Worm (Caenorhabditis elegans): ENCODE results near the gene srbc-60.

The srbc-60 gene

DNA sequence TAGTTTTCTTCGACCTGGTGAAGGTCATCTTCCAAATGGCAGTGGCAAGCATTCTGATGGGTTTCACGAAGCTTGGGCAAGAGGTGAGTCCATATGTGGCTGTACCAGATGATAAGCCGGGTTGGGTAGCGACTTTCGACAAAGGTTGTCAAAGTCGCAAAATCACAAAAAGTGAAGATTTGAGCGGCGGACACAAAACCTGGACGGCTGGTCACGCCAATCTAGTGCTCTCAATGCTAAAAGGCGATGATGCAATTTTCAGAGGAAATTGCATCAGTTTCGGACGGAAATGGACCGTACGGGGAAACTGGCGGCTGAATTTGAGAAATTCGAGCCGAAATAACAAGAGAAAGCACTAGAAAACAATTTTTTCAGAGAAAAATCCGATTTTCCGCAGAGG lies 17.1 kb downstream of the srbc-60 start:
- TF ChIP-seq snpc-4 (GFP tag; optimal IDR thresholded peaks at IDR 0.05) (no peak), snpc-4 (tag; optimal IDR thresholded peaks at IDR 0.05) (peak in 3 of 4 experiments; percentile 37 to 82 (median 78)), snpc-1.1 (tag; optimal IDR thresholded peaks at IDR 0.05; ENCODE audit: insufficient read depth) (peak; percentile 3), F49E8.2 (tag; optimal IDR thresholded peaks at IDR 0.05; ENCODE audit: insufficient read depth) (no peak), C17E4.6 (GFP tag; IDR thresholded peaks at IDR 0.05) (no peak)

DNA sequence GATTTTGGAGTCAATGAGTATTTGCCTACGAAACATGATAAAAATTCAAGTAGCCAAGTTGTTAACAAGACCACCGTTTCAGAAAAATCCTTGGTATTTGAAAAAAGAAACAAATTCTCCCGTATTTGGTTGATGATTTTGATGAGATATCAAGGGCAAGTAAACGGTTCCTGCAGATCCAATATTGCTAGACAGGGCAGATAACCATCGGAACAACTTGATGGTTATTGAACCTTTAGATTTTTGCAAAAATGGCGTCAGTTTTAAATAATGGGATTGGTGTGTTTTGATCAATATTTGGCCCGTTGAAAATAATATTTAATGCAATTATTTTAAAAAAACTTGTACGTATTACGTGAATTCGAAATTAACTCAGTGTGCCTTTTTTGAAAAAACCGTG lies 20.2 kb downstream of the srbc-60 start:
- TF ChIP-seq Y67H2A.10 (GFP tag; conservative IDR thresholded peaks at IDR 0.05): no peak
- TF ChIP-seq aptf-2 (GFP tag; conservative IDR thresholded peaks at IDR 0.05): no peak
- no peak for TF ChIP-seq mel-28 (tag; optimal IDR thresholded peaks at IDR 0.05; ENCODE audit: borderline replicate concordance)
- TF ChIP-seq attf-3 (GFP tag; conservative IDR thresholded peaks at IDR 0.05): no peak
- no peak for TF ChIP-seq F33H1.4 (GFP tag; IDR thresholded peaks at IDR 0.05)
- no peak for TF ChIP-seq madf-8 (GFP tag; conservative IDR thresholded peaks at IDR 0.05)
- TF ChIP-seq snpc-1.1 (tag; optimal IDR thresholded peaks at IDR 0.05; ENCODE audit: insufficient read depth): no peak
- TF ChIP-seq cebp-1 (GFP tag; IDR thresholded peaks at IDR 0.05): no peak
- no peak for TF ChIP-seq cebp-1 (tag; optimal IDR thresholded peaks at IDR 0.05)
- no peak for TF ChIP-seq nhr-90 (tag; optimal IDR thresholded peaks at IDR 0.05)
- TF ChIP-seq B0035.1 (tag; optimal IDR thresholded peaks at IDR 0.05): no peak
- TF ChIP-seq T26A5.8 (tag; optimal IDR thresholded peaks at IDR 0.05): no peak
- TF ChIP-seq somi-1 (GFP tag; optimal IDR thresholded peaks at IDR 0.05): no peak
- no peak for TF ChIP-seq atf-7 (tag; optimal IDR thresholded peaks at IDR 0.05)
- TF ChIP-seq ztf-18 (tag; optimal IDR thresholded peaks at IDR 0.05): no peak
- TF ChIP-seq chd-7 (tag; optimal IDR thresholded peaks at IDR 0.05): no peak
- TF ChIP-seq tlf-1 (GFP tag; optimal IDR thresholded peaks at IDR 0.05): no peak
- no peak for TF ChIP-seq lsl-1 (GFP tag; optimal IDR thresholded peaks at IDR 0.05)

DNA sequence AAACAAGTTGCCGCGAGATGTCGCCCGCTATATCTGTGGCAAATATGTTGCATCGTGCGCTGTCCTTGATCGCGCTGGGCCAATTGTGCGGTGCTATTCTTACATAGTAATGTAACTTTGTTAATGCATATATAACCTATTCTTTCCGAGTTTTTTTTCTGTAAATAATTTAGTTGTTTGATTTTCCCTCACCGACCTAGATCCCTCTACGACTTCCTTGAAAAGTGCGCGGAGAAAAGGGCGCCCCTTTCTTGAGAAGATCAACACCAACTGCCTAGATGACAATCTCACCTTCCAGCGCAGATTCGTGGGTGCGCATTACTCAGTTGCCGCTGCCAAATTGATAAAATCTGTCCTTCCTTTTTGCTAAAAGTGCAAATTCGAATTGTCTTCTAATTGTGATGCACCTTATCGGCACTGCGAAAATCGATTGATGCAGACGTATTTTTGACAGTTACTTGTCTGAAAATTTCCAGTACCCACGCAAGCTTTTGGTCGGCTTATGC lies 21.5 kb downstream of the srbc-60 start:
- TF ChIP-seq F55B11.4 (tag; optimal IDR thresholded peaks at IDR 0.05; ENCODE audit: borderline replicate concordance, insufficient read depth): no peak
- no peak for TF ChIP-seq snpc-3.4 (tag; optimal IDR thresholded peaks at IDR 0.05)
- TF ChIP-seq Y95B8A.8 (GFP tag; IDR thresholded peaks at IDR 0.05): no peak
- no peak for TF ChIP-seq repo-1 (tag; optimal IDR thresholded peaks at IDR 0.05)
- no peak for TF ChIP-seq rpc-1 (optimal IDR thresholded peaks at IDR 0.05)
- TF ChIP-seq rpc-1 (tag; optimal IDR thresholded peaks at IDR 0.05): no peak
- TF ChIP-seq sdz-38 (tag; optimal IDR thresholded peaks at IDR 0.05): no peak
- TF ChIP-seq somi-1 (GFP tag; optimal IDR thresholded peaks at IDR 0.05): no peak
- TF ChIP-seq T26A5.8 (tag; optimal IDR thresholded peaks at IDR 0.05): no peak
- no peak for TF ChIP-seq nfya-1 (tag; optimal IDR thresholded peaks at IDR 0.05; ENCODE audit: borderline replicate concordance, insufficient read depth)
- no peak for TF ChIP-seq F22D6.2 (tag; optimal IDR thresholded peaks at IDR 0.05)
- no peak for TF ChIP-seq nhr-179 (tag; optimal IDR thresholded peaks at IDR 0.05)
- no peak for TF ChIP-seq tlf-1 (GFP tag; optimal IDR thresholded peaks at IDR 0.05)
- no peak for TF ChIP-seq lag-1 (GFP tag; IDR thresholded peaks at IDR 0.05)
- TF ChIP-seq ztf-6 (GFP tag; IDR thresholded peaks at IDR 0.05): no peak
- no peak for TF ChIP-seq pbrm-1 (GFP tag; IDR thresholded peaks at IDR 0.05)
- no peak for TF ChIP-seq hmg-1.2 (GFP tag; IDR thresholded peaks at IDR 0.05)
- no peak for TF ChIP-seq snpc-4 (GFP tag; optimal IDR thresholded peaks at IDR 0.05)
- TF ChIP-seq snpc-4 (tag; optimal IDR thresholded peaks at IDR 0.05): no peak
- no peak for TF ChIP-seq C17E4.6 (GFP tag; IDR thresholded peaks at IDR 0.05)

Data from whole organism, young adult.